Worm (Caenorhabditis elegans) whole organism, late embryonic: ENCODE measurements around the gene srh-142.

ENCODE experiments used
- ceh-2 ChIP-seq: sonication (generic microtip); optimal IDR thresholded peaks from 2 replicates; lab custom pipeline; 2016; ENCODE audit warnings: missing genotype, missing genetic modification characterization, missing compliant biosample characterization
- dmd-4 ChIP-seq: sonication (generic microtip); optimal IDR thresholded peaks from 2 replicates; lab custom pipeline; 2016; ENCODE audit warnings: borderline replicate concordance, missing genetic modification characterization, missing compliant biosample characterization
- gmeb-2 ChIP-seq: sonication (generic microtip); optimal IDR thresholded peaks from 2 replicates; lab custom pipeline; 2016; ENCODE audit warnings: missing genetic modification characterization, inconsistent platforms, missing compliant biosample characterization

ce11 chrV:16419769-16420168 lies 41.0 kb downstream of the srh-142 start, which contains the start of gene F26D2.16:
- TF ChIP-seq ceh-2 (tag; lab: Kevin White, UChicago) (no peak), gmeb-2 (tag; lab: Kevin White, UChicago) (no peak), dmd-4 (tag; lab: Kevin White, UChicago) (no peak)
